Worm (Caenorhabditis elegans): ENCODE data around the gene F01D5.6.

Gene F01D5.6

ce11 chrII:14045934-14046470, 39.7 kb downstream of the F01D5.6 start:
- TF ChIP-seq unc-62 (GFP tag; optimal IDR thresholded peaks at IDR 0.05 in 1 of 2) (no peak), unc-62 (tag; optimal IDR thresholded peaks at IDR 0.05) (no peak), aha-1 (tag) (peak; percentile 50)

- TF ChIP-seq hif-1 (tag; optimal IDR thresholded peaks at IDR 0.05) = no peak
- peak in 1 of 2 experiments; percentile 28 for TF ChIP-seq daf-16 (GFP tag; optimal IDR thresholded peaks at IDR 0.05)
- TF ChIP-seq daf-16 (tag; optimal IDR thresholded peaks at IDR 0.05) = no peak
- TF ChIP-seq nhr-42 (GFP tag; IDR thresholded peaks at IDR 0.05) = 0 out of 2 replicates have a peak, but pooled peaks have one; percentile 21
- TF ChIP-seq nhr-28 (tag; optimal IDR thresholded peaks at IDR 0.05) = peak; percentile 22
- peak; percentile 63; the same call in 1 of the 2 replicates for TF ChIP-seq D1046.2 (GFP tag; IDR thresholded peaks at IDR 0.05)
- no peak for TF ChIP-seq spr-3 (GFP tag; optimal IDR thresholded peaks at IDR 0.05)
These were observed 40.2 kb downstream of the F01D5.6 start for ce11 chrII:14046491-14046890.

- TF ChIP-seq hlh-11 (tag; optimal IDR thresholded peaks at IDR 0.05) (peak; percentile 91), dve-1 (tag; optimal IDR thresholded peaks at IDR 0.05; ENCODE audit: insufficient read depth) (peak; percentile 66), mdl-1 (tag; optimal IDR thresholded peaks at IDR 0.05) (peak; percentile 56 to 91), mep-1 (tag; optimal IDR thresholded peaks at IDR 0.05) (peak; percentile 12), spr-3 (GFP tag; optimal IDR thresholded peaks at IDR 0.05) (no peak), hif-1 (tag; optimal IDR thresholded peaks at IDR 0.05) (peak in 1 of 2 experiments; percentile 15), ceh-28 (tag; optimal IDR thresholded peaks at IDR 0.05) (no peak), lin-38 (GFP tag; IDR thresholded peaks at IDR 0.05) (no peak), mxl-3 (GFP tag; optimal IDR thresholded peaks at IDR 0.05) (peak; percentile 83), lin-13 (GFP tag; optimal IDR thresholded peaks at IDR 0.05) (peak; percentile 15), dmd-6 (GFP tag; IDR thresholded peaks at IDR 0.05) (peak; percentile 92), nhr-28 (tag; optimal IDR thresholded peaks at IDR 0.05) (peak; percentile 98), nhr-77 (tag; optimal IDR thresholded peaks at IDR 0.05) (peak; percentile 96), unc-62 (GFP tag; optimal IDR thresholded peaks at IDR 0.05 in 1 of 2) (peak in 1 of 2 experiments; percentile 67), unc-62 (tag; optimal IDR thresholded peaks at IDR 0.05) (no peak), hlh-30 (tag; optimal IDR thresholded peaks at IDR 0.05; ENCODE audit: insufficient read depth) (peak; percentile 67), dpl-1 (GFP tag; optimal IDR thresholded peaks at IDR 0.05) (peak; percentile 26), ceh-44 (GFP tag; IDR thresholded peaks at IDR 0.05) (no peak), lsy-2 (tag; optimal IDR thresholded peaks at IDR 0.05) (peak in 1 of 2 experiments; percentile 60), nhr-48 (tag; optimal IDR thresholded peaks at IDR 0.05) (peak; percentile 72), tra-1 (GFP tag; IDR thresholded peaks at IDR 0.05) (0 out of 2 replicates have a peak, but pooled peaks have one; percentile 39), aha-1 (tag) (peak; percentile 94), mes-2 (tag; optimal IDR thresholded peaks at IDR 0.05; ENCODE audit: poor library complexity, severe bottlenecking) (peak; percentile 66), daf-16 (GFP tag; optimal IDR thresholded peaks at IDR 0.05) (no peak), daf-16 (tag; optimal IDR thresholded peaks at IDR 0.05) (peak; percentile 48), pqm-1 (tag; optimal IDR thresholded peaks at IDR 0.05) (peak; percentile 82), zag-1 (tag; optimal IDR thresholded peaks at IDR 0.05) (no peak)
These were observed 42.8 kb downstream of the F01D5.6 start for ce11 chrII:14049097-14049496.

ce11 chrII:14050506-14050905, 44.2 kb downstream of the F01D5.6 start:
- no peak for TF ChIP-seq egl-43 (GFP tag; IDR thresholded peaks at IDR 0.05)
- TF ChIP-seq skn-1 (tag; optimal IDR thresholded peaks at IDR 0.05) = no peak
- no peak for TF ChIP-seq Y48G9A.11 (GFP tag; IDR thresholded peaks at IDR 0.05)
- no peak for TF ChIP-seq lin-15B (tag; optimal IDR thresholded peaks at IDR 0.05)
- TF ChIP-seq aha-1 (tag) = no peak
- TF ChIP-seq lin-1 (GFP tag; IDR thresholded peaks at IDR 0.05) = 0 out of 2 replicates have a peak, but pooled peaks have one; percentile 48
- peak; percentile 21 for TF ChIP-seq pqm-1 (tag; optimal IDR thresholded peaks at IDR 0.05)
- peak; percentile 44 to 80 for TF ChIP-seq mdl-1 (tag; optimal IDR thresholded peaks at IDR 0.05)
- TF ChIP-seq nhr-42 (GFP tag; IDR thresholded peaks at IDR 0.05) = peak; percentile 59; the same call in 1 of the 2 replicates
- TF ChIP-seq duxl-1 (tag; optimal IDR thresholded peaks at IDR 0.05; ENCODE audit: poor library complexity) = no peak
- TF ChIP-seq nhr-10 (tag; optimal IDR thresholded peaks at IDR 0.05) = peak; percentile 55
- TF ChIP-seq spr-1 (tag; optimal IDR thresholded peaks at IDR 0.05) = no peak
- peak; percentile 71 for TF ChIP-seq nhr-48 (tag; optimal IDR thresholded peaks at IDR 0.05)
- no peak for TF ChIP-seq nhr-41 (GFP tag; IDR thresholded peaks at IDR 0.05)
- peak; percentile 55 for TF ChIP-seq nhr-6 (tag; optimal IDR thresholded peaks at IDR 0.05)
- no peak for TF ChIP-seq ceh-28 (tag; optimal IDR thresholded peaks at IDR 0.05)
- no peak for TF ChIP-seq ceh-82 (tag; optimal IDR thresholded peaks at IDR 0.05)
- peak; percentile 29 for TF ChIP-seq dpl-1 (GFP tag; optimal IDR thresholded peaks at IDR 0.05)
- peak; percentile 74 for TF ChIP-seq tra-1 (GFP tag; IDR thresholded peaks at IDR 0.05)
- peak; percentile 89 for TF ChIP-seq nhr-28 (tag; optimal IDR thresholded peaks at IDR 0.05)
- TF ChIP-seq nhr-111 (GFP tag; optimal IDR thresholded peaks at IDR 0.05) = no peak
- peak; percentile 91 for TF ChIP-seq lin-38 (GFP tag; IDR thresholded peaks at IDR 0.05)
- TF ChIP-seq ztf-7 (tag; optimal IDR thresholded peaks at IDR 0.05) = no peak
- no peak for TF ChIP-seq tag-97 (GFP tag; IDR thresholded peaks at IDR 0.05)
- TF ChIP-seq lsy-2 (tag; optimal IDR thresholded peaks at IDR 0.05) = peak in 1 of 2 experiments; percentile 61
- TF ChIP-seq zag-1 (tag; optimal IDR thresholded peaks at IDR 0.05) = no peak

Data from whole organism, L4 larva.